Worm (Caenorhabditis elegans) whole organism, early embryonic: ENCODE data around the gene mlc-6.

Source experiments
- F13C5.2 ChIP-seq: sonication (generic microtip); optimal IDR thresholded peaks from 2 replicates; lab custom pipeline; 2017; ENCODE audit warnings: mild to moderate bottlenecking, missing genetic modification characterization, inconsistent platforms, missing compliant biosample characterization
- aly-1 ChIP-seq: sonication (generic microtip); optimal IDR thresholded peaks from 2 replicates; lab custom pipeline; 2016; ENCODE audit warnings: missing genetic modification characterization, missing compliant biosample characterization
- ama-1 ChIP-seq: fragments of 150-350 bp; optimal IDR thresholded peaks from 2 replicates; lab custom pipeline; 2014
- ceh-36 ChIP-seq: sonication (generic microtip); optimal IDR thresholded peaks from 2 replicates; lab custom pipeline; 2016; ENCODE audit warnings: missing genetic modification characterization, inconsistent platforms, missing compliant biosample characterization
- ets-7 ChIP-seq: sonication (generic microtip); optimal IDR thresholded peaks from 2 replicates; lab custom pipeline; 2016; ENCODE audit warnings: missing genotype, missing genetic modification characterization, missing compliant biosample characterization
- flt-1 ChIP-seq: fragments of 200-800 bp; sonication (Bioruptor generic); IDR thresholded peaks from 2 replicates; pipeline ENCODE4 v1.3.6; 2022; ENCODE audit warnings: missing genetic modification characterization, missing compliant biosample characterization
- hmbx-1 ChIP-seq: sonication (generic microtip); optimal IDR thresholded peaks from 2 replicates; lab custom pipeline; 2016; ENCODE audit warnings: mild to moderate bottlenecking, missing genetic modification characterization, missing compliant biosample characterization
- hmg-4 ChIP-seq: fragments of 200-800 bp; sonication (Bioruptor generic); optimal IDR thresholded peaks from 2 replicates; lab custom pipeline; 2018; ENCODE audit warnings: mild to moderate bottlenecking, missing genetic modification characterization, missing compliant biosample characterization
- hnd-1 ChIP-seq: sonication (generic microtip); optimal IDR thresholded peaks from 2 replicates; lab custom pipeline; 2016; ENCODE audit warnings: missing genetic modification characterization, missing compliant biosample characterization
- scrt-1 ChIP-seq: fragments of 200-800 bp; sonication (Bioruptor generic); IDR thresholded peaks from 2 replicates; pipeline ENCODE4 v1.3.6; 2022; ENCODE audit warnings: missing genetic modification characterization, missing compliant biosample characterization
- sea-1 ChIP-seq: fragments of 200-800 bp; sonication (Bioruptor generic); conservative IDR thresholded peaks from 2 replicates; pipeline ENCODE4 v1.3.6; 2022; ENCODE audit warnings: missing genetic modification characterization, missing compliant biosample characterization
- tbx-11 ChIP-seq: fragments of 200-800 bp; sonication (Bioruptor generic); IDR thresholded peaks from 2 replicates; pipeline ENCODE4 v1.3.6; 2022; ENCODE audit warnings: missing genetic modification characterization, missing compliant biosample characterization
- tbx-37 ChIP-seq: fragments of 200-800 bp; sonication (Bioruptor generic); conservative IDR thresholded peaks from 2 replicates; pipeline ENCODE4 v1.3.6; 2022; ENCODE audit warnings: missing genetic modification reagents, missing genetic modification characterization, missing compliant biosample characterization
- tra-4 ChIP-seq: sonication (generic microtip); optimal IDR thresholded peaks from 2 replicates; lab custom pipeline; 2017; ENCODE audit warnings: missing genetic modification characterization, missing compliant biosample characterization

DNA sequence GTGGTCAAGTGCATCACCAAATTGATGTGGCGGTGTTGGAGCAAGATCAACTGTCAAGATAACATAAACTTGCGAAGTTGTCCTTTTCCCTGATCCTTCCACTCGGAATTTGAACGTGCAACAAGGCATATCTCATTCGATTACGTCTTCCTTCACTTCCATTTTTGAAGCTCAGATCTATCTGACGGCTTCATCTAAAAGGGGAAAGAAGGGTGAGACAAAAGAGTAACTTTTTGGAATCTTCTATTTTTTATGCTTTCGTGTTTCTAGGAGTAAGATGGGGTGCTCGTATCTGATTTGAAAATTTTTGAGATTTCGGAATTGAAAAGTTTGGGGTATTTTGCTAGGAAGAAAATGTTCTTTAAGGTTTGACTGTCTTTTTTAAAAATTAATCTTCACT is 20.8 kb upstream of the mlc-6 start:
- TF ChIP-seq ama-1 (lab: Kevin White, UChicago): no peak
- no peak for TF ChIP-seq hmg-4 (GFP tag; lab: Kevin White, UChicago)
- TF ChIP-seq sea-1 (GFP tag; lab: Robert Waterston, UW): no peak
- TF ChIP-seq aly-1 (tag; lab: Kevin White, UChicago): no peak
- no peak for TF ChIP-seq tra-4
- no peak for TF ChIP-seq ets-7
- TF ChIP-seq flt-1: no peak
- no peak for TF ChIP-seq hmbx-1 (tag; lab: Kevin White, UChicago)
- no peak for TF ChIP-seq tbx-11 (GFP tag; lab: Robert Waterston, UW)
- no peak for TF ChIP-seq F13C5.2
- no peak for TF ChIP-seq ceh-36 (tag; lab: Kevin White, UChicago)
- no peak for TF ChIP-seq hnd-1 (tag; lab: Kevin White, UChicago)
- no peak for TF ChIP-seq scrt-1 (GFP tag; lab: Robert Waterston, UW)
- TF ChIP-seq tbx-37 (GFP tag; lab: Robert Waterston, UW): no peak
